Worm (Caenorhabditis elegans): Measurements from ENCODE around the gene F59B10.4.

Gene F59B10.4

ce11 chrII:10542654-10543456, 23.9 kb upstream of the F59B10.4 start (continued):
- peak; percentile 18; the same call in 1 of the 2 replicates for TF ChIP-seq madf-3 (GFP tag; IDR thresholded peaks at IDR 0.05)
- no peak for TF ChIP-seq ets-4 (GFP tag; optimal IDR thresholded peaks at IDR 0.05)
- TF ChIP-seq F49E8.2 (tag; optimal IDR thresholded peaks at IDR 0.05; ENCODE audit: insufficient read depth), result no peak
- TF ChIP-seq nhr-120 (GFP tag; IDR thresholded peaks at IDR 0.05), result no peak
- TF ChIP-seq xnd-1 (tag; optimal IDR thresholded peaks at IDR 0.05), result no peak
- no peak for TF ChIP-seq snpc-3.4 (tag; optimal IDR thresholded peaks at IDR 0.05)
- no peak for TF ChIP-seq ceh-27 (GFP tag; optimal IDR thresholded peaks at IDR 0.05)
- TF ChIP-seq tbp1 (GFP tag; optimal IDR thresholded peaks at IDR 0.05), result no peak
- peak; percentile 90 for TF ChIP-seq F52B5.7 (tag; optimal IDR thresholded peaks at IDR 0.05)
- no peak; the same call in none of the 2 replicates for TF ChIP-seq C06A6.2 (GFP tag; conservative IDR thresholded peaks at IDR 0.05)
- TF ChIP-seq akir-1 (GFP tag; optimal IDR thresholded peaks at IDR 0.05), result no peak
- TF ChIP-seq hmg-1.2 (GFP tag; IDR thresholded peaks at IDR 0.05), result peak; percentile 28; the same call in 1 of the 2 replicates
- TF ChIP-seq somi-1 (GFP tag; optimal IDR thresholded peaks at IDR 0.05), result peak; percentile 32
- no peak for TF ChIP-seq ztf-3 (GFP tag; optimal IDR thresholded peaks at IDR 0.05)
- no peak for TF ChIP-seq ceh-91 (GFP tag; IDR thresholded peaks at IDR 0.05)
- peak; percentile 48 for TF ChIP-seq ekl-4 (GFP tag; IDR thresholded peaks at IDR 0.05)
- TF ChIP-seq B0261.1 (tag; optimal IDR thresholded peaks at IDR 0.05), result no peak
- no peak; the same call in 1 of the 2 replicates for TF ChIP-seq attf-3 (GFP tag; conservative IDR thresholded peaks at IDR 0.05)
- no peak for TF ChIP-seq bed-2 (GFP tag; IDR thresholded peaks at IDR 0.05)
- no peak for TF ChIP-seq T07F8.4 (tag; optimal IDR thresholded peaks at IDR 0.05)
- TF ChIP-seq snpc-1.3 (tag; optimal IDR thresholded peaks at IDR 0.05; ENCODE audit: insufficient read depth), result no peak
- TF ChIP-seq hsf-1 (GFP tag; IDR thresholded peaks at IDR 0.05), result peak; percentile 57
- TF ChIP-seq K11D2.4 (GFP tag; IDR thresholded peaks at IDR 0.05), result peak; percentile 8; the same call in 1 of the 2 replicates
- TF ChIP-seq Y95B8A.8 (GFP tag; IDR thresholded peaks at IDR 0.05), result peak; percentile 16; the same call in 1 of the 2 replicates
- TF ChIP-seq mel-28 (tag; optimal IDR thresholded peaks at IDR 0.05; ENCODE audit: borderline replicate concordance), result peak; percentile 63
- no peak for TF ChIP-seq nhr-80 (tag; optimal IDR thresholded peaks at IDR 0.05)
- 0 out of 2 replicates have a peak, but pooled peaks have one; percentile 51 for TF ChIP-seq ceh-58 (GFP tag; IDR thresholded peaks at IDR 0.05)
- TF ChIP-seq athp-1 (tag; optimal IDR thresholded peaks at IDR 0.05), result peak; percentile 57
- TF ChIP-seq egl-18 (GFP tag; IDR thresholded peaks at IDR 0.05), result no peak
- TF ChIP-seq repo-1 (tag; optimal IDR thresholded peaks at IDR 0.05), result no peak
- TF ChIP-seq ztf-18 (tag; optimal IDR thresholded peaks at IDR 0.05), result no peak
- no peak for TF ChIP-seq hrde-1 (tag; optimal IDR thresholded peaks at IDR 0.05; ENCODE audit: borderline replicate concordance)
- TF ChIP-seq zim-3 (tag; optimal IDR thresholded peaks at IDR 0.05), result peak; percentile 70
- TF ChIP-seq B0035.1 (tag; optimal IDR thresholded peaks at IDR 0.05), result no peak
- TF ChIP-seq lin-40 (tag; optimal IDR thresholded peaks at IDR 0.05), result no peak
- TF ChIP-seq chd-7 (tag; optimal IDR thresholded peaks at IDR 0.05), result peak; percentile 26
- TF ChIP-seq Y53G8AR.9 (GFP tag; conservative IDR thresholded peaks at IDR 0.05), result peak; percentile 44; the same call in 1 of the 2 replicates
- TF ChIP-seq rcor-1 (GFP tag; IDR thresholded peaks at IDR 0.05), result peak; percentile 8; the same call in 1 of the 2 replicates
- no peak for TF ChIP-seq rec-8 (tag; optimal IDR thresholded peaks at IDR 0.05)
- TF ChIP-seq K12H6.12 (tag; optimal IDR thresholded peaks at IDR 0.05), result no peak
